Fruit fly (Drosophila melanogaster) whole organism, embryonic: ENCODE results near the gene CG34136.

ENCODE experiments used
- ATbp ChIP-seq: fragments of 200-800 bp; sonication (Bioruptor generic); optimal IDR thresholded peaks from 2 replicates; lab custom pipeline; 2017; ENCODE audit warnings: missing biosample characterization, mild to moderate bottlenecking, missing genetic modification characterization, missing genetic modification reagents
- Antp ChIP-seq: fragments of 200-800 bp; sonication (Bioruptor generic); optimal IDR thresholded peaks from 3 replicates; lab custom pipeline; 2016; ENCODE audit warnings: missing biosample characterization, missing genetic modification characterization
- Asciz ChIP-seq: fragments of 200-800 bp; sonication (Bioruptor generic); optimal IDR thresholded peaks from 2 replicates; lab custom pipeline; 2017; ENCODE audit warnings: missing biosample characterization, mild to moderate bottlenecking, missing genetic modification characterization, missing genetic modification reagents
- CG10267 ChIP-seq: fragments of 200-800 bp; sonication (Bioruptor generic); optimal IDR thresholded peaks from 2 replicates; lab custom pipeline; 2018; ENCODE audit warnings: missing biosample characterization, mild to moderate bottlenecking, missing genetic modification characterization, moderate library complexity
- CG10462 ChIP-seq: fragments of 200-800 bp; sonication (Bioruptor generic); optimal IDR thresholded peaks from 2 replicates; lab custom pipeline; 2016; ENCODE audit warnings: missing biosample characterization, missing genetic modification characterization
- CG10979 ChIP-seq: fragments of 200-800 bp; sonication (Bioruptor generic); optimal IDR thresholded peaks from 2 replicates; lab custom pipeline; 2018; ENCODE audit warnings: missing biosample characterization, mild to moderate bottlenecking, missing genetic modification characterization, moderate library complexity
- CG11723 ChIP-seq: fragments of 200-800 bp; sonication (Bioruptor generic); optimal IDR thresholded peaks from 2 replicates; lab custom pipeline; 2017; ENCODE audit warnings: missing biosample characterization, mild to moderate bottlenecking, missing genetic modification characterization
- CG12071 ChIP-seq: fragments of 200-800 bp; sonication (Bioruptor generic); optimal IDR thresholded peaks from 3 replicates; lab custom pipeline; 2018; ENCODE audit warnings: missing biosample characterization, mild to moderate bottlenecking, missing genetic modification characterization
- CG1233 ChIP-seq: fragments of 200-800 bp; sonication (Bioruptor generic); optimal IDR thresholded peaks from 4 replicates; lab custom pipeline; 2018; ENCODE audit warnings: missing biosample characterization, mild to moderate bottlenecking, missing genetic modification characterization
- CG13624 ChIP-seq: fragments of 200-800 bp; sonication (Bioruptor generic); optimal IDR thresholded peaks from 2 replicates; lab custom pipeline; 2016; ENCODE audit warnings: missing biosample characterization, missing genetic modification characterization
- CG13775 ChIP-seq: fragments of 200-800 bp; sonication (Bioruptor generic); optimal IDR thresholded peaks from 3 replicates; lab custom pipeline; 2017; ENCODE audit warnings: missing biosample characterization, mild to moderate bottlenecking, missing genetic modification characterization
- CG13894 ChIP-seq: fragments of 200-800 bp; sonication (Bioruptor generic); optimal IDR thresholded peaks from 3 replicates; lab custom pipeline; 2018; ENCODE audit warnings: missing biosample characterization, mild to moderate bottlenecking, missing genetic modification characterization, moderate library complexity
- CG15696 ChIP-seq: fragments of 200-800 bp; sonication (Bioruptor generic); optimal IDR thresholded peaks from 2 replicates; lab custom pipeline; 2019; ENCODE audit warnings: missing biosample characterization, mild to moderate bottlenecking, missing genetic modification characterization, moderate library complexity
- CG17359 ChIP-seq: fragments of 200-800 bp; sonication (Bioruptor generic); optimal IDR thresholded peaks from 3 replicates; lab custom pipeline; 2018; ENCODE audit warnings: missing biosample characterization, mild to moderate bottlenecking, missing genetic modification characterization, moderate library complexity
- CG2129 ChIP-seq: fragments of 200-800 bp; sonication (Bioruptor generic); IDR thresholded peaks from 2 replicates; pipeline ENCODE4 v1.3.6; 2022; ENCODE audit warnings: missing biosample characterization, missing genetic modification characterization; ENCODE audit not compliant: partially characterized antibody
- CG30020 ChIP-seq: fragments of 200-800 bp; optimal IDR thresholded peaks from 2 replicates; lab custom pipeline; 2019; ENCODE audit warnings: missing biosample characterization, mild to moderate bottlenecking, missing genetic modification characterization, moderate library complexity
- CG31441 ChIP-seq: fragments of 200-800 bp; sonication (Bioruptor generic); IDR thresholded peaks from 2 replicates; pipeline ENCODE4 v1.3.6; 2022; ENCODE audit warnings: missing biosample characterization, missing genetic modification characterization
- CG6689 ChIP-seq: fragments of 200-800 bp; sonication (Bioruptor generic); IDR thresholded peaks from 2 replicates; pipeline ENCODE4 v1.3.6; 2022; ENCODE audit warnings: missing biosample characterization, missing genetic modification characterization
- CG6813 ChIP-seq: fragments of 200-800 bp; sonication (Bioruptor generic); optimal IDR thresholded peaks from 2 replicates; lab custom pipeline; 2017; ENCODE audit warnings: missing biosample characterization, missing genetic modification characterization, mild to moderate bottlenecking, moderate library complexity, missing genetic modification reagents
- CG8924 ChIP-seq: fragments of 200-800 bp; optimal IDR thresholded peaks from 3 replicates; lab custom pipeline; 2019; ENCODE audit warnings: missing biosample characterization, mild to moderate bottlenecking, missing genetic modification characterization, moderate library complexity
- CG9797 ChIP-seq: fragments of 200-800 bp; sonication (Bioruptor generic); optimal IDR thresholded peaks from 3 replicates; lab custom pipeline; 2018; ENCODE audit warnings: missing biosample characterization, mild to moderate bottlenecking, missing genetic modification characterization
- CTCF ChIP-seq: fragments of 200-800 bp; sonication (Bioruptor generic); optimal IDR thresholded peaks from 2 replicates; lab custom pipeline; 2017; ENCODE audit warnings: missing biosample characterization, mild to moderate bottlenecking, missing genetic modification characterization, moderate library complexity
- Drgx ChIP-seq: fragments of 200-800 bp; sonication (Bioruptor generic); IDR thresholded peaks from 2 replicates; pipeline ENCODE4 v1.3.6; 2022; ENCODE audit warnings: missing biosample characterization, missing genetic modification characterization
- Ets97D ChIP-seq: fragments of 200-800 bp; sonication (Bioruptor generic); optimal IDR thresholded peaks from 3 replicates; lab custom pipeline; 2016; ENCODE audit warnings: missing biosample characterization, missing genetic modification characterization
- GATAe ChIP-seq: fragments of 200-800 bp; sonication (Bioruptor generic); conservative IDR thresholded peaks from 2 replicates; pipeline ENCODE4 v1.3.6; 2022; ENCODE audit warnings: missing biosample characterization, missing genetic modification characterization
- Hmr ChIP-seq: fragments of 200-800 bp; sonication (Bioruptor generic); optimal IDR thresholded peaks from 3 replicates; lab custom pipeline; 2017; ENCODE audit warnings: mild to moderate bottlenecking, missing biosample characterization, missing genetic modification reagents, missing genetic modification characterization
- Hmx ChIP-seq: fragments of 200-800 bp; sonication (Bioruptor generic); optimal IDR thresholded peaks from 2 replicates; lab custom pipeline; 2016; ENCODE audit warnings: missing biosample characterization, missing genetic modification characterization
- Lhr ChIP-seq: fragments of 200-800 bp; sonication (Bioruptor generic); optimal IDR thresholded peaks from 3 replicates; lab custom pipeline; 2017; ENCODE audit warnings: mild to moderate bottlenecking, missing biosample characterization, missing genetic modification reagents, missing genetic modification characterization
- Med ChIP-seq: fragments of 200-800 bp; sonication (Bioruptor generic); peaks from one replicate; lab custom pipeline; 2016; ENCODE audit warnings: missing biosample characterization, missing genetic modification characterization, mild to moderate bottlenecking, inconsistent platforms, moderate library complexity
- NC2β ChIP-seq: fragments of 200-800 bp; sonication (Bioruptor generic); optimal IDR thresholded peaks from 2 replicates; lab custom pipeline; 2016; ENCODE audit warnings: missing biosample characterization, missing genetic modification characterization
- Oli ChIP-seq: fragments of 200-800 bp; sonication (Bioruptor generic); optimal IDR thresholded peaks from 2 replicates; lab custom pipeline; 2018; ENCODE audit warnings: missing biosample characterization, mild to moderate bottlenecking, missing genetic modification characterization, moderate library complexity
- Sox102F ChIP-seq: fragments of 200-800 bp; sonication (Bioruptor generic); optimal IDR thresholded peaks from 2 replicates; lab custom pipeline; 2018; ENCODE audit warnings: missing biosample characterization, mild to moderate bottlenecking, missing genetic modification characterization, moderate library complexity
- Usf ChIP-seq: fragments of 200-800 bp; sonication (Bioruptor generic); optimal IDR thresholded peaks from 2 replicates; lab custom pipeline; 2017; ENCODE audit warnings: missing genotype, missing biosample characterization, missing genetic modification characterization
- abd-A ChIP-seq: fragments of 200-800 bp; sonication (Bioruptor generic); optimal IDR thresholded peaks from 3 replicates; lab custom pipeline; 2019; ENCODE audit warnings: missing biosample characterization, mild to moderate bottlenecking, missing genetic modification characterization, moderate library complexity
- ac ChIP-seq: fragments of 200-800 bp; sonication (Bioruptor generic); optimal IDR thresholded peaks from 3 replicates; lab custom pipeline; 2017; ENCODE audit warnings: missing biosample characterization, mild to moderate bottlenecking, missing genetic modification characterization
- aop ChIP-seq: fragments of 200-800 bp; sonication (Bioruptor generic); IDR thresholded peaks from 2 replicates; pipeline ENCODE4 v1.3.6; 2022; ENCODE audit warnings: missing biosample characterization, missing genetic modification characterization
- caup ChIP-seq: fragments of 200-800 bp; sonication (Bioruptor generic); optimal IDR thresholded peaks from 3 replicates; lab custom pipeline; 2017; ENCODE audit warnings: missing biosample characterization, mild to moderate bottlenecking, missing genetic modification characterization, moderate library complexity; ENCODE audit not compliant: severe bottlenecking
- chif ChIP-seq, 2 experiments: fragments of 200-800 bp; sonication (Bioruptor generic); optimal IDR thresholded peaks; 3 replicates each; lab custom pipeline; 2016; ENCODE audit warnings: missing biosample characterization in 2 of 2, missing genetic modification characterization in 2 of 2
- ci ChIP-seq: fragments of 200-800 bp; sonication (Bioruptor generic); IDR thresholded peaks from 3 replicates; pipeline ENCODE4 v1.3.6; 2022; ENCODE audit warnings: missing biosample characterization, missing genetic modification characterization
- exex ChIP-seq: fragments of 200-800 bp; sonication (Bioruptor generic); optimal IDR thresholded peaks from 4 replicates; lab custom pipeline; 2018; ENCODE audit warnings: missing biosample characterization, mild to moderate bottlenecking, missing genetic modification characterization, moderate library complexity
- gro ChIP-seq: fragments of 200-800 bp; sonication (Bioruptor generic); optimal IDR thresholded peaks from 2 replicates; lab custom pipeline; 2016; ENCODE audit warnings: missing biosample characterization, missing genetic modification characterization
- lab ChIP-seq: fragments of 200-800 bp; sonication (Bioruptor generic); optimal IDR thresholded peaks from 3 replicates; lab custom pipeline; 2017; ENCODE audit warnings: missing biosample characterization, missing genetic modification characterization, mild to moderate bottlenecking, moderate library complexity, missing genetic modification reagents
- onecut ChIP-seq: fragments of 200-800 bp; sonication (Bioruptor generic); IDR thresholded peaks from 2 replicates; pipeline ENCODE4 v1.3.6; 2022; ENCODE audit warnings: missing biosample characterization, missing genetic modification characterization
- pfk ChIP-seq: fragments of 200-800 bp; sonication (Bioruptor generic); optimal IDR thresholded peaks from 2 replicates; lab custom pipeline; 2018; ENCODE audit warnings: missing biosample characterization, mild to moderate bottlenecking, missing genetic modification characterization, moderate library complexity
- pzg ChIP-seq: fragments of 200-800 bp; sonication (Bioruptor generic); optimal IDR thresholded peaks from 3 replicates; lab custom pipeline; 2018; ENCODE audit warnings: missing biosample characterization, mild to moderate bottlenecking, missing genetic modification characterization, moderate library complexity
- ro ChIP-seq: fragments of 200-800 bp; sonication (Bioruptor generic); IDR thresholded peaks from 2 replicates; pipeline ENCODE4 v1.3.6; 2022; ENCODE audit warnings: missing biosample characterization, missing genetic modification characterization
- seq ChIP-seq: fragments of 200-800 bp; sonication (Bioruptor generic); IDR thresholded peaks from 2 replicates; pipeline ENCODE4 v1.3.6; 2022; ENCODE audit warnings: missing biosample characterization, missing genetic modification characterization
- sim ChIP-seq: fragments of 200-800 bp; sonication (Bioruptor generic); IDR thresholded peaks from 2 replicates; pipeline ENCODE4 v1.3.6; 2022; ENCODE audit warnings: missing biosample characterization, missing genetic modification characterization
- slbo ChIP-seq: fragments of 200-800 bp; sonication (Bioruptor generic); IDR thresholded peaks from 2 replicates; pipeline ENCODE4 v1.3.6; 2022; ENCODE audit warnings: missing biosample characterization, missing genetic modification characterization
- vnd ChIP-seq: fragments of 200-800 bp; sonication (Bioruptor generic); IDR thresholded peaks from 3 replicates; pipeline ENCODE4 v1.3.6; 2022; ENCODE audit warnings: missing biosample characterization, missing genetic modification characterization; ENCODE audit not compliant: partially characterized antibody

CG34136 gene

DNA sequence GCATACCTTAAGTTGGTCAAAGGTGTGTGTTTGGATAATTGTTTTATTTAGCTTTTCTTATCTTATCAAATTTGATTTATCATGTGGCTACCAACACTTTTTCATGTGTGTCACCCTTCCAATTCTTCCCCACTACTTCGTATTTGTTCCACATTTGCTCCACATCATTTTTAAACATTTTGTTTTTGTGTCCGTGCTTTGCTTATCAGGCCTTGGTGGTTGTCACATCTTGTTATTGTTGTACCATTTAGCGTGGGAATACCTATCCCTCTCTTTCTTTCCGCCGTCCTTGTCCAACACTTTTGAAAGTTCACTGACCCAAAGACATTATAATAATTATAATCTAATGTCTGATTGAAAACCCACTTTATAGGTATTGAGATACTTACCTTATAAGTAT is 43.1 kb upstream of the CG34136 start (continued):
- TF ChIP-seq chif (GFP tag; optimal IDR thresholded peaks at IDR 0.05; lab: Kevin White, UChicago) (no peak), CG8924 (tag; lab: Kevin White, UChicago) (no peak), exex (tag; lab: Kevin White, UChicago) (peak; percentile 80), pzg (GFP tag; lab: Kevin White, UChicago) (no peak), GATAe (GFP tag; lab: Robert Waterston, UW) (peak; percentile 48), CG15696 (tag; lab: Kevin White, UChicago) (no peak), lab (peak; percentile 38), sim (GFP tag; lab: Robert Waterston, UW) (no peak), CG13624 (GFP tag; lab: Kevin White, UChicago) (no peak), CG10267 (tag; lab: Kevin White, UChicago) (no peak), slbo (GFP tag; lab: Robert Waterston, UW) (no peak), Antp (GFP tag; lab: Kevin White, UChicago) (no peak), CG9797 (no peak), Drgx (GFP tag; lab: Robert Waterston, UW) (no peak), CG6813 (GFP tag; lab: Kevin White, UChicago) (no peak), CG30020 (tag; lab: Kevin White, UChicago) (no peak), Hmx (no peak), CG31441 (GFP tag; lab: Robert Waterston, UW) (no peak), gro (no peak), vnd (GFP tag; lab: Robert Waterston, UW) (no peak), Med (GFP tag; lab: Kevin White, UChicago) (no peak), ro (GFP tag; lab: Robert Waterston, UW) (no peak), pfk (GFP tag; lab: Kevin White, UChicago) (no peak)

DNA sequence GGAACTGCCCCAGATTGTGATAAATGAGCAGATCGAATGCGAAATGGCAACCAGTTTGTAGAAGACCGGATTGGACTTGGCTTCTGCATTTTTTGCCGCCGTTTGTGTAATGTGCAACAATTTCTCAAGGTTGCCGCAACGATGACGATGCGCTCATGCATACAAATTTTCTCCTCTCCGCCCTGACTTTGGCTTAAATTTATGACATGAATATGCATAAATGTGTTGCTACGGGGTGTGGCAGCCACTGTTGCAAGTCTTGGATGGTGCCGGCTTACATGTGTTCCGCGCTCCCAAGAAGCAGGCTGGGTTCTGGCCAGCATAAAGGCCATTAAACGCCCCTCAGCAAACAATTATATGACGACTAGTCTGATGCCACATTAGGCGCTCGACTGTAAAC is 35.1 kb upstream of the CG34136 start:
- TF ChIP-seq CG13775 (no peak), CG10462 (no peak), CG11723 (GFP tag; lab: Kevin White, UChicago) (no peak), ac (GFP tag; lab: Kevin White, UChicago) (no peak)

DNA sequence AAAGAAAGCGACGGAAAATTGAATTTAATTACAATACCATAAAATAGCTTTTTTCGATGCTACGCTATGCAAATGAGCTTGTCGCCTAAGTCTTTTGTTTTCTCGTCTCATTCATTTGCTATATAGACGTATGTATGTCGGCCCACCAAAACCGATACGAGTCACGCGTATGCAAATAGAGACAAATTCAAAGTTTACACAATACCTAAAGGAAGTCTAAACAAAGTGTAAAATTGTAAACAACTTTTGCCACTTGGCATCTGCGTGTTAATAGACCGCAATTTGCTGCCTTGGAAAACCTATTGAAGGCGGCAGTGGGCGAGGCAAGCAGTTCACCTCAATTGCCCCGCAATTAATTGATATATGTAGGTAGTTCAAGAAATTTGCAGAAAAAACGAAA is 34.1 kb upstream of the CG34136 start:
- TF ChIP-seq aop (GFP tag; lab: Robert Waterston, UW) = no peak
- TF ChIP-seq CTCF (GFP tag; lab: Kevin White, UChicago) = no peak
- TF ChIP-seq seq = no peak
- peak; percentile 12 for TF ChIP-seq CG17359 (tag; lab: Kevin White, UChicago)
- peak; percentile 7 for TF ChIP-seq CG1233 (GFP tag; lab: Kevin White, UChicago)
- no peak for TF ChIP-seq CG6689 (GFP tag; lab: Robert Waterston, UW)
- peak; percentile 66 for TF ChIP-seq Med (GFP tag; lab: Kevin White, UChicago)
- TF ChIP-seq CG13894 (tag; lab: Kevin White, UChicago) = peak; percentile 78
- TF ChIP-seq onecut (GFP tag; lab: Robert Waterston, UW) = 0 out of 2 replicates have a peak, but pooled peaks have one; percentile 14
- peak; percentile 8 for TF ChIP-seq Hmr
- no peak for TF ChIP-seq NC2β
- TF ChIP-seq ci (GFP tag; lab: Robert Waterston, UW) = peak; percentile 51; the same call in 1 of the 3 replicates
- peak; percentile 17 for TF ChIP-seq Sox102F (GFP tag; lab: Kevin White, UChicago)
- no peak for TF ChIP-seq CG2129 (GFP tag; lab: Robert Waterston, UW)
- TF ChIP-seq Oli = no peak
- peak; percentile 0 for TF ChIP-seq caup
- TF ChIP-seq ATbp = peak; percentile 8
- TF ChIP-seq CG10979 (tag; lab: Kevin White, UChicago) = no peak
- TF ChIP-seq Lhr (GFP tag; lab: Kevin White, UChicago) = no peak
- peak; percentile 14 for TF ChIP-seq abd-A
- TF ChIP-seq Usf (GFP tag; lab: Kevin White, UChicago) = no peak
- TF ChIP-seq Asciz (GFP tag; lab: Kevin White, UChicago) = peak; percentile 36
- TF ChIP-seq Ets97D (GFP tag; lab: Kevin White, UChicago) = no peak
- TF ChIP-seq CG12071 = peak; percentile 34
